Fruit fly (Drosophila melanogaster): ENCODE results near the gene spict.

Gene spict

dm6 chr2L:12700381-12700963, 4.1 kb upstream of the spict start, which contains the start of gene CG17036 (continued):
- no peak for TF ChIP-seq Taf1 (GFP tag; IDR thresholded peaks at IDR 0.05)
- TF ChIP-seq toy (GFP tag; IDR thresholded peaks at IDR 0.05), result no peak
- TF ChIP-seq CG34376 (GFP tag; optimal IDR thresholded peaks at IDR 0.05), result peak; percentile 30
- peak; percentile 48; the same call in 2 of the 3 replicates for TF ChIP-seq CG17361 (GFP tag; IDR thresholded peaks at IDR 0.05)
- TF ChIP-seq BEAF-32 (GFP tag; optimal IDR thresholded peaks at IDR 0.05), result no peak
- TF ChIP-seq CG10267 (tag; optimal IDR thresholded peaks at IDR 0.05), result peak; percentile 4
- no peak for TF ChIP-seq ken (GFP tag; IDR thresholded peaks at IDR 0.05)
- no peak for TF ChIP-seq CG7786 (GFP tag; optimal IDR thresholded peaks at IDR 0.05)
- no peak for TF ChIP-seq Blimp-1 (GFP tag; optimal IDR thresholded peaks at IDR 0.05)
- TF ChIP-seq gfzf (GFP tag; optimal IDR thresholded peaks at IDR 0.05), result no peak
- TF ChIP-seq inv (GFP tag; IDR thresholded peaks at IDR 0.05; ENCODE audit: partially characterized antibody), result no peak
- TF ChIP-seq nerfin-1 (tag; optimal IDR thresholded peaks at IDR 0.05), result no peak
- TF ChIP-seq bbx (GFP tag; IDR thresholded peaks at IDR 0.05; ENCODE audit: partially characterized antibody), result no peak
- TF ChIP-seq vfl (GFP tag; optimal IDR thresholded peaks at IDR 0.05), result no peak
- no peak for TF ChIP-seq sr (GFP tag; IDR thresholded peaks at IDR 0.05)
- TF ChIP-seq CG14965 (GFP tag; optimal IDR thresholded peaks at IDR 0.05; ENCODE audit: borderline replicate concordance), result no peak
- no peak for TF ChIP-seq CG30431 (GFP tag; optimal IDR thresholded peaks at IDR 0.05)
- TF ChIP-seq CG12659 (GFP tag; optimal IDR thresholded peaks at IDR 0.05), result peak; percentile 45
- TF ChIP-seq CG15011 (GFP tag; optimal IDR thresholded peaks at IDR 0.05), result peak; percentile 5
- no peak for TF ChIP-seq CG2202 (tag; optimal IDR thresholded peaks at IDR 0.05)
- TF ChIP-seq Myb (GFP tag; optimal IDR thresholded peaks at IDR 0.05), result no peak
- TF ChIP-seq CG10431 (GFP tag; optimal IDR thresholded peaks at IDR 0.05), result no peak
- peak; percentile 55; the same call in 1 of the 3 replicates for TF ChIP-seq Dbx (GFP tag; IDR thresholded peaks at IDR 0.05)
- TF ChIP-seq bab2 (GFP tag; optimal IDR thresholded peaks at IDR 0.05), result no peak
- no peak for TF ChIP-seq ara (GFP tag; IDR thresholded peaks at IDR 0.05)
- TF ChIP-seq gsb-n (tag; optimal IDR thresholded peaks at IDR 0.05), result no peak
- TF ChIP-seq CG12391 (tag; optimal IDR thresholded peaks at IDR 0.05), result peak; percentile 40
- no peak for TF ChIP-seq CG16779 (GFP tag; IDR thresholded peaks at IDR 0.05)
- TF ChIP-seq Xbp1 (GFP tag; optimal IDR thresholded peaks at IDR 0.05), result no peak
- no peak for TF ChIP-seq Lhr (GFP tag; optimal IDR thresholded peaks at IDR 0.05)
- no peak for TF ChIP-seq sim (GFP tag; IDR thresholded peaks at IDR 0.05)
- no peak for TF ChIP-seq CG9817 (tag; optimal IDR thresholded peaks at IDR 0.05)
- no peak for TF ChIP-seq Six4 (GFP tag; optimal IDR thresholded peaks at IDR 0.05)
- TF ChIP-seq phol (tag; optimal IDR thresholded peaks at IDR 0.05), result peak; percentile 23
- TF ChIP-seq CG6765 (GFP tag; optimal IDR thresholded peaks at IDR 0.05), result no peak
- no peak for TF ChIP-seq gt (GFP tag; IDR thresholded peaks at IDR 0.05)
- TF ChIP-seq CG11398 (GFP tag; optimal IDR thresholded peaks at IDR 0.05), result no peak
- TF ChIP-seq ind (GFP tag; optimal IDR thresholded peaks at IDR 0.05), result peak; percentile 43
- TF ChIP-seq pfk (GFP tag; optimal IDR thresholded peaks at IDR 0.05), result no peak
- no peak for TF ChIP-seq Hey (tag; optimal IDR thresholded peaks at IDR 0.05)
- no peak for TF ChIP-seq Kr (GFP tag; optimal IDR thresholded peaks at IDR 0.05)
- TF ChIP-seq CG13894 (tag; optimal IDR thresholded peaks at IDR 0.05), result no peak
- no peak; the same call in 1 of the 2 replicates for TF ChIP-seq CG11247 (GFP tag; IDR thresholded peaks at IDR 0.05)
- TF ChIP-seq ato (GFP tag; IDR thresholded peaks at IDR 0.05; ENCODE audit: partially characterized antibody), result no peak
- TF ChIP-seq CG11695 (GFP tag; IDR thresholded peaks at IDR 0.05), result no peak
- no peak for TF ChIP-seq HLH3B (GFP tag; IDR thresholded peaks at IDR 0.05)
- TF ChIP-seq ranshi (GFP tag; IDR thresholded peaks at IDR 0.05), result no peak
- no peak for TF ChIP-seq sqz (GFP tag; optimal IDR thresholded peaks at IDR 0.05)
- peak; percentile 42 for TF ChIP-seq CG18262 (tag; optimal IDR thresholded peaks at IDR 0.05)
- TF ChIP-seq chif (GFP tag; optimal IDR thresholded peaks at IDR 0.05), result no peak
- TF ChIP-seq Chrac-16 (GFP tag; optimal IDR thresholded peaks at IDR 0.05), result no peak
